Worm (Caenorhabditis elegans) whole organism, L1 larva: ENCODE data around the gene spat-3.

Source experiments
- C34B4.2 ChIP-seq: sonication (generic microtip); optimal IDR thresholded peaks from 2 replicates; lab custom pipeline; 2017; ENCODE audit warnings: mild to moderate bottlenecking, missing genetic modification characterization, missing compliant biosample characterization
- F16B12.6 ChIP-seq: fragments of 150-350 bp; optimal IDR thresholded peaks from 2 replicates; lab custom pipeline; 2014; ENCODE audit warnings: missing biosample characterization, missing genetic modification characterization
- aha-1 ChIP-seq: fragments of 150-350 bp; optimal IDR thresholded peaks from 2 replicates; lab custom pipeline; 2014; ENCODE audit warnings: missing biosample characterization, missing genetic modification characterization
- alr-1 ChIP-seq: fragments of 200-800 bp; sonication (Bioruptor generic); optimal IDR thresholded peaks from 2 replicates; lab custom pipeline; 2018; ENCODE audit warnings: borderline replicate concordance, mild to moderate bottlenecking, missing genetic modification characterization, missing compliant biosample characterization
- aly-2 ChIP-seq: fragments of 150-350 bp; optimal IDR thresholded peaks from 2 replicates; lab custom pipeline; 2014; ENCODE audit warnings: missing biosample characterization, missing genetic modification characterization
- blmp-1 ChIP-seq: fragments of 150-350 bp; optimal IDR thresholded peaks from 2 replicates; lab custom pipeline; 2014; ENCODE audit warnings: missing biosample characterization, missing genetic modification characterization
- ceh-63 ChIP-seq: fragments of 200-800 bp; sonication (Bioruptor generic); optimal IDR thresholded peaks from 2 replicates; lab custom pipeline; 2018; ENCODE audit warnings: mild to moderate bottlenecking, missing genetic modification characterization, missing compliant biosample characterization
- ceh-88 ChIP-seq: fragments of 200-800 bp; sonication (Bioruptor generic); IDR thresholded peaks from 2 replicates; pipeline ENCODE4 v1.3.6; 2022; ENCODE audit warnings: missing genetic modification characterization, missing compliant biosample characterization
- ceh-90 ChIP-seq: sonication (generic microtip); optimal IDR thresholded peaks from 2 replicates; lab custom pipeline; 2016; ENCODE audit warnings: missing genetic modification characterization, missing compliant biosample characterization
- dpl-1 ChIP-seq, 3 experiments: fragments of 150-350 bp in 2 of 3; sonication (generic microtip) in 1 of 3; optimal IDR thresholded peaks; 2 replicates each; lab custom pipeline; 2014 to 2017; ENCODE audit warnings: missing biosample characterization in 3 of 3, missing genetic modification characterization in 3 of 3, missing genetic modification reagents in 3 of 3
- efl-1 ChIP-seq, 4 experiments: fragments of 150-350 bp; optimal IDR thresholded peaks in 3 of 4; peaks in 1 of 4; 1 replicate in 1 of 4; 2 replicates in 3 of 4; lab custom pipeline; 2014; ENCODE audit warnings: missing biosample characterization in 2 of 4, missing genetic modification characterization in 2 of 4, missing genetic modification reagents in 2 of 4
- efl-3 ChIP-seq: fragments of 200-800 bp; sonication (Bioruptor generic); optimal IDR thresholded peaks from 2 replicates; lab custom pipeline; 2018; ENCODE audit warnings: mild to moderate bottlenecking, missing genetic modification characterization, missing compliant biosample characterization
- elt-2 ChIP-seq: sonication (generic microtip); optimal IDR thresholded peaks from 2 replicates; lab custom pipeline; 2016; ENCODE audit warnings: missing genetic modification characterization, mild to moderate bottlenecking, inconsistent platforms, missing compliant biosample characterization, missing genetic modification reagents
- elt-3 ChIP-seq, 6 experiments: fragments of 150-350 bp in 1 of 6; sonication (generic microtip); optimal IDR thresholded peaks; 2 replicates each; lab custom pipeline; 2017 to 2018; ENCODE audit warnings: missing biosample characterization in 6 of 6, missing genetic modification characterization in 6 of 6, inconsistent platforms in 1 of 6
- fkh-10 ChIP-seq: sonication (generic microtip); optimal IDR thresholded peaks from 2 replicates; lab custom pipeline; 2017; ENCODE audit warnings: missing biosample characterization, missing genetic modification reagents, missing genetic modification characterization
- fkh-4 ChIP-seq: sonication (generic microtip); optimal IDR thresholded peaks from 2 replicates; lab custom pipeline; 2016; ENCODE audit warnings: missing compliant biosample characterization, missing genetic modification characterization, borderline replicate concordance
- fkh-8 ChIP-seq: sonication (generic microtip); optimal IDR thresholded peaks from 2 replicates; lab custom pipeline; 2016; ENCODE audit warnings: mild to moderate bottlenecking, missing genetic modification characterization, missing compliant biosample characterization
- hlh-17 ChIP-seq: fragments of 200-800 bp; sonication (Bioruptor generic); optimal IDR thresholded peaks from 2 replicates; lab custom pipeline; 2018; ENCODE audit warnings: missing genetic modification characterization, mild to moderate bottlenecking, missing compliant biosample characterization, moderate library complexity, borderline replicate concordance
- isw-1 ChIP-seq: fragments of 200-800 bp; sonication (Bioruptor generic); IDR thresholded peaks from 2 replicates; pipeline ENCODE4 v1.3.6; 2022; ENCODE audit warnings: missing genetic modification characterization, missing compliant biosample characterization
- lin-15B ChIP-seq: fragments of 150-350 bp; sonication (generic microtip); optimal IDR thresholded peaks from 3 replicates; lab custom pipeline; 2014; ENCODE audit warnings: missing biosample characterization, missing genetic modification characterization
- lin-39 ChIP-seq: fragments of 150-350 bp; optimal IDR thresholded peaks from 2 replicates; lab custom pipeline; 2014; ENCODE audit warnings: missing biosample characterization, missing genetic modification reagents, missing genetic modification characterization
- lir-3 ChIP-seq: sonication (generic microtip); optimal IDR thresholded peaks from 2 replicates; lab custom pipeline; 2016; ENCODE audit warnings: mild to moderate bottlenecking, missing genetic modification characterization, moderate library complexity, missing compliant biosample characterization; ENCODE audit not compliant: poor library complexity
- lsy-2 ChIP-seq, 2 experiments: fragments of 150-350 bp; optimal IDR thresholded peaks; 2 replicates each; lab custom pipeline; 2014; ENCODE audit warnings: missing biosample characterization in 2 of 2, missing genetic modification characterization in 2 of 2
- mab-9 ChIP-seq: fragments of 200-800 bp; sonication (Bioruptor generic); IDR thresholded peaks from 2 replicates; pipeline ENCODE4 v1.3.6; 2022; ENCODE audit warnings: missing genetic modification reagents, missing genetic modification characterization, missing compliant biosample characterization
- mef-2 ChIP-seq: fragments of 150-350 bp; optimal IDR thresholded peaks from 2 replicates; lab custom pipeline; 2014; ENCODE audit warnings: missing biosample characterization, missing genetic modification characterization
- nhr-47 ChIP-seq: sonication (generic microtip); optimal IDR thresholded peaks from 2 replicates; lab custom pipeline; 2016; ENCODE audit warnings: mild to moderate bottlenecking, missing genetic modification characterization, moderate library complexity, missing compliant biosample characterization
- nhr-71 ChIP-seq: sonication (generic microtip); optimal IDR thresholded peaks from 2 replicates; lab custom pipeline; 2016; ENCODE audit warnings: mild to moderate bottlenecking, missing genetic modification characterization, moderate library complexity, missing compliant biosample characterization
- nhr-76 ChIP-seq: sonication (generic microtip); optimal IDR thresholded peaks from 2 replicates; lab custom pipeline; 2017; ENCODE audit warnings: missing biosample characterization, missing genetic modification characterization
- nhr-77 ChIP-seq: fragments of 150-350 bp; optimal IDR thresholded peaks from 2 replicates; lab custom pipeline; 2014; ENCODE audit warnings: missing biosample characterization, missing genetic modification characterization
- nhr-84 ChIP-seq: sonication (generic microtip); optimal IDR thresholded peaks from 2 replicates; lab custom pipeline; 2017; ENCODE audit warnings: missing biosample characterization, missing genetic modification characterization
- nhr-85 ChIP-seq: sonication (generic microtip); peaks from one replicate; lab custom pipeline; 2016; ENCODE audit warnings: missing genetic modification characterization, inconsistent platforms, missing compliant biosample characterization
- pag-3 ChIP-seq: sonication (generic microtip); optimal IDR thresholded peaks from 2 replicates; lab custom pipeline; 2017; ENCODE audit warnings: missing genetic modification characterization, mild to moderate bottlenecking, missing compliant biosample characterization, antibody characterized with exemption, borderline replicate concordance; ENCODE audit not compliant: insufficient read depth
- pqm-1 ChIP-seq: sonication (generic microtip); optimal IDR thresholded peaks from 3 replicates; lab custom pipeline; 2017; ENCODE audit warnings: missing biosample characterization, missing genetic modification characterization
- skn-1 ChIP-seq: fragments of 150-350 bp; optimal IDR thresholded peaks from 2 replicates; lab custom pipeline; 2014; ENCODE audit warnings: missing biosample characterization, missing genetic modification characterization
- snpc-4 ChIP-seq: fragments of 150-350 bp; optimal IDR thresholded peaks from 2 replicates; lab custom pipeline; 2014; ENCODE audit warnings: missing biosample characterization, missing genetic modification characterization
- snu-23 ChIP-seq: sonication (generic microtip); optimal IDR thresholded peaks from 2 replicates; lab custom pipeline; 2016; ENCODE audit warnings: missing genetic modification characterization, missing compliant biosample characterization
- sptf-1 ChIP-seq: fragments of 150-350 bp; optimal IDR thresholded peaks from 2 replicates; lab custom pipeline; 2014; ENCODE audit warnings: missing biosample characterization, missing genetic modification characterization
- swsn-7 ChIP-seq: sonication (generic microtip); optimal IDR thresholded peaks from 2 replicates; lab custom pipeline; 2016; ENCODE audit warnings: missing genetic modification characterization, missing compliant biosample characterization
- tbx-2 ChIP-seq: sonication (generic microtip); optimal IDR thresholded peaks from 2 replicates; lab custom pipeline; 2016; ENCODE audit warnings: missing genetic modification characterization, missing compliant biosample characterization
- tlp-1 ChIP-seq: fragments of 150-350 bp; optimal IDR thresholded peaks from 2 replicates; lab custom pipeline; 2014; ENCODE audit warnings: missing biosample characterization, missing genetic modification characterization
- unc-30 ChIP-seq: sonication (generic microtip); optimal IDR thresholded peaks from 2 replicates; lab custom pipeline; 2017; ENCODE audit warnings: missing biosample characterization, missing genetic modification characterization
- unc-62 ChIP-seq: fragments of 150-350 bp; optimal IDR thresholded peaks from 2 replicates; lab custom pipeline; 2014; ENCODE audit warnings: missing biosample characterization, missing genetic modification reagents, missing genetic modification characterization
- unc-86 ChIP-seq: sonication (generic microtip); optimal IDR thresholded peaks from 2 replicates; lab custom pipeline; 2016; ENCODE audit warnings: missing genetic modification characterization, missing compliant biosample characterization
- unc-98 ChIP-seq: fragments of 200-800 bp; sonication (Bioruptor generic); IDR thresholded peaks from 2 replicates; pipeline ENCODE4 v1.3.6; 2022; ENCODE audit warnings: missing genetic modification characterization, missing compliant biosample characterization
- vab-15 ChIP-seq: sonication (generic microtip); optimal IDR thresholded peaks from 2 replicates; lab custom pipeline; 2017; ENCODE audit warnings: missing genotype, mild to moderate bottlenecking, missing genetic modification characterization, missing compliant biosample characterization
- xbp-1 ChIP-seq: sonication (generic microtip); optimal IDR thresholded peaks from 2 replicates; lab custom pipeline; 2016; ENCODE audit warnings: missing genetic modification characterization, missing compliant biosample characterization
- zag-1 ChIP-seq: fragments of 150-350 bp; optimal IDR thresholded peaks from 2 replicates; lab custom pipeline; 2014; ENCODE audit warnings: missing biosample characterization, missing genetic modification characterization
- ztf-11 ChIP-seq, 2 experiments: sonication (generic microtip); optimal IDR thresholded peaks; 2 replicates each; lab custom pipeline; 2016 to 2017; ENCODE audit warnings: missing genetic modification characterization in 2 of 2, missing biosample characterization in 1 of 2, missing compliant biosample characterization in 1 of 2

spat-3 gene

ce11 chrX:4635643-4636042 is 29.9 kb upstream of the spat-3 start (continued):
- TF ChIP-seq pag-3 (no peak), nhr-71 (peak; percentile 68), efl-3 (GFP tag; lab: Kevin White, UChicago) (no peak), mef-2 (no peak), F16B12.6 (tag; lab: Kevin White, UChicago) (peak; percentile 88), lir-3 (peak; percentile 11), ceh-88 (no peak), nhr-84 (tag; lab: Kevin White, UChicago) (no peak), snpc-4 (tag; lab: Kevin White, UChicago) (peak; percentile 33), ztf-11 (tag; optimal IDR thresholded peaks at IDR 0.05; lab: Kevin White, UChicago) (no peak), unc-86 (peak; percentile 18), C34B4.2 (no peak), snu-23 (peak; percentile 70), hlh-17 (GFP tag; lab: Kevin White, UChicago) (no peak), lsy-2 (tag; optimal IDR thresholded peaks at IDR 0.05; lab: Kevin White, UChicago) (peak; percentile 34 to 64), alr-1 (tag; lab: Kevin White, UChicago) (no peak), isw-1 (GFP tag; lab: Robert Waterston, UW) (peak; percentile 21; the same call in 1 of the 2 replicates), fkh-4 (tag; lab: Kevin White, UChicago) (no peak), xbp-1 (tag; lab: Kevin White, UChicago) (peak; percentile 66), nhr-77 (tag; lab: Kevin White, UChicago) (no peak), skn-1 (tag; lab: Kevin White, UChicago) (peak; percentile 61), unc-98 (no peak), blmp-1 (tag; lab: Kevin White, UChicago) (peak; percentile 59), sptf-1 (tag; lab: Kevin White, UChicago) (no peak), ceh-63 (GFP tag; lab: Kevin White, UChicago) (no peak), lin-39 (tag; lab: Kevin White, UChicago) (peak; percentile 30), mab-9 (GFP tag; lab: Robert Waterston, UW) (no peak), vab-15 (tag; lab: Kevin White, UChicago) (peak; percentile 17), fkh-8 (tag; lab: Kevin White, UChicago) (peak; percentile 21), tbx-2 (tag; lab: Kevin White, UChicago) (peak; percentile 46), aly-2 (no peak), nhr-85 (tag; lab: Kevin White, UChicago) (peak; percentile 85), fkh-10 (GFP tag; lab: Kevin White, UChicago) (no peak), swsn-7 (tag; lab: Kevin White, UChicago) (peak; percentile 46), efl-1 (optimal IDR thresholded peaks at IDR 0.05; lab: Kevin White, UChicago) (peak; percentile 11 to 37), efl-1 (GFP tag; optimal IDR thresholded peaks at IDR 0.05 in 1 of 2; lab: Kevin White, UChicago) (peak in 1 of 2 experiments; percentile 9), tlp-1 (no peak), unc-62 (no peak), nhr-47 (peak; percentile 65), elt-3 (tag; optimal IDR thresholded peaks at IDR 0.05; lab: Kevin White, UChicago) (peak in 1 of 6 experiments; percentile 65), lin-15B (tag; lab: Kevin White, UChicago) (no peak), nhr-76 (tag; lab: Kevin White, UChicago) (no peak), dpl-1 (GFP tag; optimal IDR thresholded peaks at IDR 0.05; lab: Kevin White, UChicago) (peak; percentile 2 to 26 (median 8)), elt-2 (tag; lab: Kevin White, UChicago) (no peak), zag-1 (tag; lab: Kevin White, UChicago) (no peak), unc-30 (tag; lab: Kevin White, UChicago) (no peak), pqm-1 (tag; lab: Kevin White, UChicago) (no peak), ceh-90 (tag; lab: Kevin White, UChicago) (no peak), aha-1 (no peak)
